Worm (Caenorhabditis elegans) whole organism, L4/young adult: ENCODE results near the gene Y69H2.15.

ENCODE experiments used
- W03F9.2 ChIP-seq: fragments of 150-350 bp; optimal IDR thresholded peaks from 2 replicates; lab custom pipeline; 2014; ENCODE audit warnings: missing biosample characterization, missing genetic modification characterization
- dao-5 ChIP-seq: sonication (generic microtip); optimal IDR thresholded peaks from 2 replicates; lab custom pipeline; 2016; ENCODE audit warnings: missing genotype, missing genetic modification characterization, moderate library complexity, missing compliant biosample characterization
- him-1 ChIP-seq: sonication (generic microtip); optimal IDR thresholded peaks from 2 replicates; lab custom pipeline; 2016; ENCODE audit warnings: missing genotype, missing genetic modification reagents, missing genetic modification characterization, missing compliant biosample characterization

The Y69H2.15 gene

ce11 chrV:18626764-18627163, at the start of gene Y69H2.15:
Gene Y69H2.15, minus strand, starts transcription at chrV:18626864.
- no peak for TF ChIP-seq W03F9.2
- no peak for TF ChIP-seq him-1 (tag; lab: Kevin White, UChicago)
- no peak for TF ChIP-seq dao-5 (tag; lab: Kevin White, UChicago)

- TF ChIP-seq dao-5 (tag; lab: Kevin White, UChicago) (no peak), W03F9.2 (no peak), him-1 (tag; lab: Kevin White, UChicago) (no peak)
Measured at ce11 chrV:18674367-18674766, 47.7 kb upstream of the Y69H2.15 start.

- TF ChIP-seq dao-5 (tag; lab: Kevin White, UChicago) (no peak), W03F9.2 (no peak), him-1 (tag; lab: Kevin White, UChicago) (no peak)
Measured at ce11 chrV:18671811-18672210, 45.1 kb upstream of the Y69H2.15 start.

DNA sequence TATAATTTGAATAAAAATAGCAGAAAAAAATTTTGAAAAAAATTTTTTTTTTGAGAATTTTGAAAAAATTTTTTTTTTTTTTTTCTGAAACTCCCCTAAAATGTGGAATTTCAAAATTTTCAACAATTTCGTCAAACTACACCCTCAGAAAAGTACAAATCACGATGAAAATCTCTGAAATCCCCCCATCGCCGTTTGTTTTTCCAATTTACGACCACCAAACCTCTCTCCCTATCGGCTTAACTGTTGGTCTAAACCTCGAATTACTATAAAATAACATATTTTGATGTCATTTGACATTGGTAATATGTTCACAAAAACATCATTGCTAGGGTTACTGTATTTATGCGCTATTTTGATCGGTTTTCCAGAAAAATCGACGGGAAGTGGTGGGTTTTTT, 43.4 kb upstream of the Y69H2.15 start, which contains the start of gene Y69H2.10:
Gene Y69H2.10 (plus strand): TSS at position 301 of the 400 bp plus-strand sequence.
- TF ChIP-seq W03F9.2 (no peak), dao-5 (tag; lab: Kevin White, UChicago) (no peak), him-1 (tag; lab: Kevin White, UChicago) (no peak)

- TF ChIP-seq dao-5 (tag; lab: Kevin White, UChicago) (no peak), him-1 (tag; lab: Kevin White, UChicago) (no peak), W03F9.2 (no peak)
Measured at ce11 chrV:18667179-18667578, 40.5 kb upstream of the Y69H2.15 start.

DNA sequence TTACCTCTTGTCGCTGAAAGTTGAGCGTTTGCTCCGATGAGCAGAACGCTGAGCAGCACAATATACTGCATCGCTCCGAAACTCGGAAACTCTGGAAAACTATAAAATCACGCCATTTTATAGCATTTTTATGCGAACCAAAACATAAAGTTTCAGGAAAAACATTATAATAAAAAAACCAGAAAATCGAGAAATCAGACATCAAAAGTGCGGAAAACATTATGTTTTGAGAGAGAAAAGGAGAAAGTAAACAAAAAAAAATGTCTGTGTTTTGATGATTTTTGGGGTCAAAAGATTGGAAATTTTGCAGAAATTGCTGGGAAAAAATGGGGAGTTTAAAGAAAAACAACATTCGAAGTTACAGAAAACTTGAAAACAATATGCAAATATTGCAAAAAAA, 37.4 kb upstream of the Y69H2.15 start, which contains the start of gene Y69H2.3:
Gene Y69H2.3 (minus strand): TSS at position 101 of the 400 bp plus-strand sequence.
- no peak for TF ChIP-seq dao-5 (tag; lab: Kevin White, UChicago)
- TF ChIP-seq him-1 (tag; lab: Kevin White, UChicago), result no peak
- TF ChIP-seq W03F9.2, result no peak

ce11 chrV:18662333-18662732, 35.7 kb upstream of the Y69H2.15 start:
- no peak for TF ChIP-seq W03F9.2
- no peak for TF ChIP-seq him-1 (tag; lab: Kevin White, UChicago)
- no peak for TF ChIP-seq dao-5 (tag; lab: Kevin White, UChicago)

DNA sequence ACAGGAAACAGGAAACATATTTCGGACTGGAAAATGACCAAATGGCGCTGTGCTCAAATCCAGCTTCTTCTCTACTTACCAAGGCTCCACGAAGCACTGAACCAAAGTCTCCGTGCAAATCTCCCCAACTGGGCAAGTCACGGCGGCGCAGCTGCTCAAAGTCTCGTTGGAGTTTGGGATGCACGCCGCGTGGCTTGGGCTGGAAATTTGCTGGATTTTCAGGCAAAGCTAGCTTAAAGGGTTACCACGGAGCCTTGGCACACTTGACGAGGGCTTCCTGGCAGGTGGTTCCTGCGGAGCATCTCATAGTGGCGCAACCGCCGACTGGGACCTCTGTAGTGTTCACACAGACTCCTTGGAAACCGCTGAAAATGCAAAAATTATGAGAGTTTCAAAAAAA, 32.2 kb upstream of the Y69H2.15 start:
- TF ChIP-seq dao-5 (tag; lab: Kevin White, UChicago), result no peak
- no peak for TF ChIP-seq W03F9.2
- TF ChIP-seq him-1 (tag; lab: Kevin White, UChicago), result no peak

ce11 chrV:18657391-18657790, 30.7 kb upstream of the Y69H2.15 start:
- TF ChIP-seq him-1 (tag; lab: Kevin White, UChicago) (no peak), dao-5 (tag; lab: Kevin White, UChicago) (no peak), W03F9.2 (no peak)

ce11 chrV:18656363-18656762, 29.7 kb upstream of the Y69H2.15 start:
- no peak for TF ChIP-seq dao-5 (tag; lab: Kevin White, UChicago)
- TF ChIP-seq him-1 (tag; lab: Kevin White, UChicago), result no peak
- TF ChIP-seq W03F9.2, result no peak

DNA sequence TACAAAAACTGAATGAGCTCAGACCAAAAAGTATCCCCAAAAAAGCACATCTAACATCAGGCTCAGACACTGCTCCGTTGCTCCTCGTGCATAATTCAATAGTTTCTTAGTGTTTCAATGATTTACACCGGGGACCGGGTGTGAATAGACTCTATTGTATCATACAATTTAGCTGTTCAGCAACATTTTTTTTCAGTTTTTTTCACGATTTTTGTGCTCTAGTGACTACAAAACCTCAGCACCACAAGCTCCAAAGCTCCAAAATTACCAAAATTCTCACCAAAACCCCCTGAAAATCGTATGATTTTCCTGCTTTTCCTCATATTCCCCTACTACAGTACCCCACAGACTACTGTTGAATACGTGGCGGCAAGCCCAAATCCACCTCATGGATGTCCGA, 23.4 kb upstream of the Y69H2.15 start, which contains the start of gene egas-2:
Gene egas-2 (plus strand): TSS at position 301 of the 400 bp plus-strand sequence.
- no peak for TF ChIP-seq dao-5 (tag; lab: Kevin White, UChicago)
- no peak for TF ChIP-seq W03F9.2
- TF ChIP-seq him-1 (tag; lab: Kevin White, UChicago), result no peak

DNA sequence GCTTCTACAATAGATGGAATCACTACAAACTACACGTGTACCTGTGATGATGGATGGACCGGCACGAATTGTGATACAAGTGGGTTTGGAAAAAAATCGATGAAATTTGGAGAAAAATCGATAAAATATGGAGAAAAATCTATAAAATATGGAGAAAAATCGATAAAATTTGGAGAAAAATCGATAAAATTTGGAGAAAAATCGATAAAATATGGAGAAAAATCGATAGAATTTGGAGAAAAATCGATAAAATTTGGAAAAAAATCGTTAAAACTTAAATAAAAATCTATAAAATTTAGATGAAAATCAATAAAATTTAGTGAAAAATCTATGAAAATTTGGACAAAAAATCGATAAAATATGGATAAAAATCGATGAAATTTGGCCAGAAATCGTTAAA, 17.6 kb upstream of the Y69H2.15 start:
- TF ChIP-seq him-1 (tag; lab: Kevin White, UChicago), result no peak
- no peak for TF ChIP-seq W03F9.2
- no peak for TF ChIP-seq dao-5 (tag; lab: Kevin White, UChicago)

- no peak for TF ChIP-seq W03F9.2
- no peak for TF ChIP-seq dao-5 (tag; lab: Kevin White, UChicago)
Measured at ce11 chrV:18639601-18640354, 13.1 kb upstream of the Y69H2.15 start, which contains the start of gene egas-1. Gene egas-1, plus strand, starts transcription at chrV:18640304.

- TF ChIP-seq him-1 (tag; lab: Kevin White, UChicago), result no peak
- no peak for TF ChIP-seq W03F9.2
- TF ChIP-seq dao-5 (tag; lab: Kevin White, UChicago), result no peak
Measured at ce11 chrV:18639074-18639473, 12.4 kb upstream of the Y69H2.15 start.
